Fruit fly (Drosophila melanogaster) whole organism, embryonic: ENCODE measurements around the gene CG34039.

Experiments
- ATbp ChIP-seq: fragments of 200-800 bp; sonication (Bioruptor generic); optimal IDR thresholded peaks from 2 replicates; lab custom pipeline; 2017; ENCODE audit warnings: missing biosample characterization, mild to moderate bottlenecking, missing genetic modification characterization, missing genetic modification reagents
- CG10209 ChIP-seq: fragments of 200-800 bp; sonication (Bioruptor generic); optimal IDR thresholded peaks from 3 replicates; lab custom pipeline; 2017; ENCODE audit warnings: missing biosample characterization, mild to moderate bottlenecking, missing genetic modification characterization, missing genetic modification reagents
- CG10979 ChIP-seq: fragments of 200-800 bp; sonication (Bioruptor generic); optimal IDR thresholded peaks from 2 replicates; lab custom pipeline; 2018; ENCODE audit warnings: missing biosample characterization, mild to moderate bottlenecking, missing genetic modification characterization, moderate library complexity
- CG12071 ChIP-seq: fragments of 200-800 bp; sonication (Bioruptor generic); optimal IDR thresholded peaks from 3 replicates; lab custom pipeline; 2018; ENCODE audit warnings: missing biosample characterization, mild to moderate bottlenecking, missing genetic modification characterization
- CG12104 ChIP-seq: fragments of 200-800 bp; sonication (Bioruptor generic); optimal IDR thresholded peaks from 3 replicates; lab custom pipeline; 2016; ENCODE audit warnings: missing biosample characterization, missing genetic modification characterization
- CG13775 ChIP-seq: fragments of 200-800 bp; sonication (Bioruptor generic); optimal IDR thresholded peaks from 3 replicates; lab custom pipeline; 2017; ENCODE audit warnings: missing biosample characterization, mild to moderate bottlenecking, missing genetic modification characterization
- CG15479 ChIP-seq: fragments of 200-800 bp; sonication (Bioruptor generic); optimal IDR thresholded peaks from 3 replicates; lab custom pipeline; 2019; ENCODE audit warnings: missing biosample characterization, mild to moderate bottlenecking, missing genetic modification characterization, moderate library complexity
- CG1602 ChIP-seq: fragments of 200-800 bp; sonication (Bioruptor generic); optimal IDR thresholded peaks from 3 replicates; lab custom pipeline; 2016; ENCODE audit warnings: missing biosample characterization, missing genetic modification characterization
- CG17328 ChIP-seq: fragments of 200-800 bp; sonication (Bioruptor generic); IDR thresholded peaks from 2 replicates; pipeline ENCODE4 v1.3.6; 2022; ENCODE audit warnings: missing biosample characterization, missing genetic modification characterization
- CG17385 ChIP-seq: fragments of 200-800 bp; sonication (Bioruptor generic); optimal IDR thresholded peaks from 3 replicates; lab custom pipeline; 2018; ENCODE audit warnings: missing biosample characterization, mild to moderate bottlenecking, missing genetic modification characterization
- CG17829 ChIP-seq: fragments of 200-800 bp; optimal IDR thresholded peaks from 2 replicates; lab custom pipeline; 2019; ENCODE audit warnings: missing biosample characterization, mild to moderate bottlenecking, missing genetic modification characterization, moderate library complexity
- CG4282 ChIP-seq: fragments of 200-800 bp; sonication (Bioruptor generic); optimal IDR thresholded peaks from 2 replicates; lab custom pipeline; 2016; ENCODE audit warnings: missing biosample characterization, missing genetic modification characterization
- CG4360 ChIP-seq: fragments of 200-800 bp; sonication (Bioruptor generic); IDR thresholded peaks from 2 replicates; pipeline ENCODE4 v1.3.6; 2022; ENCODE audit warnings: missing biosample characterization, missing genetic modification characterization
- CG5180 ChIP-seq: fragments of 200-800 bp; sonication (Bioruptor generic); optimal IDR thresholded peaks from 3 replicates; lab custom pipeline; 2017; ENCODE audit warnings: missing biosample characterization, missing genetic modification characterization, mild to moderate bottlenecking, moderate library complexity, missing genetic modification reagents
- CG6175 ChIP-seq: fragments of 200-800 bp; sonication (Bioruptor generic); IDR thresholded peaks from 3 replicates; pipeline ENCODE4 v1.3.6; 2022; ENCODE audit warnings: missing biosample characterization, missing genetic modification characterization
- CG6254 ChIP-seq: fragments of 200-800 bp; sonication (Bioruptor generic); optimal IDR thresholded peaks from 3 replicates; lab custom pipeline; 2017; ENCODE audit warnings: mild to moderate bottlenecking, missing biosample characterization, missing genetic modification reagents, missing genetic modification characterization
- CG6791 ChIP-seq: fragments of 200-800 bp; sonication (Bioruptor generic); IDR thresholded peaks from 3 replicates; pipeline ENCODE4 v1.3.6; 2022; ENCODE audit warnings: missing biosample characterization, missing genetic modification characterization; ENCODE audit not compliant: partially characterized antibody
- CG8089 ChIP-seq: fragments of 200-800 bp; sonication (Bioruptor generic); optimal IDR thresholded peaks from 3 replicates; lab custom pipeline; 2016; ENCODE audit warnings: missing biosample characterization, missing genetic modification characterization
- Deaf1 ChIP-seq: fragments of 200-800 bp; optimal IDR thresholded peaks from 3 replicates; lab custom pipeline; 2019; ENCODE audit warnings: missing biosample characterization, mild to moderate bottlenecking, missing genetic modification characterization, moderate library complexity
- Drgx ChIP-seq: fragments of 200-800 bp; sonication (Bioruptor generic); IDR thresholded peaks from 2 replicates; pipeline ENCODE4 v1.3.6; 2022; ENCODE audit warnings: missing biosample characterization, missing genetic modification characterization
- E2f2 ChIP-seq: fragments of 200-800 bp; sonication (Bioruptor generic); IDR thresholded peaks from 2 replicates; pipeline ENCODE4 v1.3.6; 2022; ENCODE audit warnings: missing biosample characterization, missing genetic modification characterization
- Ets97D ChIP-seq: fragments of 200-800 bp; sonication (Bioruptor generic); optimal IDR thresholded peaks from 3 replicates; lab custom pipeline; 2016; ENCODE audit warnings: missing biosample characterization, missing genetic modification characterization
- HmgZ ChIP-seq: fragments of 200-800 bp; sonication (Bioruptor generic); optimal IDR thresholded peaks from 2 replicates; lab custom pipeline; 2018; ENCODE audit warnings: missing biosample characterization, mild to moderate bottlenecking, missing genetic modification characterization
- Mad ChIP-seq: fragments of 200-800 bp; sonication (Bioruptor generic); optimal IDR thresholded peaks from 2 replicates; lab custom pipeline; 2016; ENCODE audit warnings: missing biosample characterization, missing genetic modification characterization
- NFAT ChIP-seq: fragments of 200-800 bp; sonication (Bioruptor generic); IDR thresholded peaks from 2 replicates; pipeline ENCODE4 v1.3.6; 2022; ENCODE audit warnings: missing biosample characterization, missing genetic modification characterization
- Ssrp ChIP-seq: fragments of 200-800 bp; sonication (Bioruptor generic); optimal IDR thresholded peaks from 2 replicates; lab custom pipeline; 2018; ENCODE audit warnings: missing biosample characterization, mild to moderate bottlenecking, missing genetic modification characterization, moderate library complexity
- Vsx1 ChIP-seq: fragments of 200-800 bp; sonication (Bioruptor generic); optimal IDR thresholded peaks from 2 replicates; lab custom pipeline; 2017; ENCODE audit warnings: missing biosample characterization, mild to moderate bottlenecking, missing genetic modification characterization, missing genetic modification reagents
- Xbp1 ChIP-seq: fragments of 200-800 bp; sonication (Bioruptor generic); optimal IDR thresholded peaks from 3 replicates; lab custom pipeline; 2016; ENCODE audit warnings: missing biosample characterization, mild to moderate bottlenecking, missing genetic modification characterization
- ato ChIP-seq: fragments of 200-800 bp; sonication (Bioruptor generic); IDR thresholded peaks from 2 replicates; pipeline ENCODE4 v1.3.6; 2022; ENCODE audit warnings: missing biosample characterization, missing genetic modification characterization; ENCODE audit not compliant: partially characterized antibody
- bsh ChIP-seq, 2 experiments: fragments of 200-800 bp; sonication (Bioruptor generic); optimal IDR thresholded peaks; 2 replicates each; lab custom pipeline; 2017 to 2018; ENCODE audit warnings: mild to moderate bottlenecking in 2 of 2, missing biosample characterization in 2 of 2, missing genetic modification characterization in 2 of 2, moderate library complexity in 1 of 2
- cas ChIP-seq: fragments of 200-800 bp; sonication (Bioruptor generic); IDR thresholded peaks from 2 replicates; pipeline ENCODE4 v1.3.6; 2022; ENCODE audit warnings: missing biosample characterization, missing genetic modification characterization
- chinmo ChIP-seq: fragments of 200-800 bp; sonication (Bioruptor generic); IDR thresholded peaks from 4 replicates; pipeline ENCODE4 v1.3.6; 2022; ENCODE audit warnings: missing biosample characterization, missing genetic modification characterization; ENCODE audit not compliant: partially characterized antibody
- crol ChIP-seq: fragments of 200-800 bp; sonication (Bioruptor generic); IDR thresholded peaks from 2 replicates; pipeline ENCODE4 v1.3.6; 2022; ENCODE audit warnings: missing biosample characterization, missing genetic modification characterization
- disco-r ChIP-seq: fragments of 200-800 bp; sonication (Bioruptor generic); optimal IDR thresholded peaks from 2 replicates; lab custom pipeline; 2016; ENCODE audit warnings: missing biosample characterization, missing genetic modification characterization
- dmrt99B ChIP-seq: fragments of 200-800 bp; sonication (Bioruptor generic); optimal IDR thresholded peaks from 2 replicates; lab custom pipeline; 2018; ENCODE audit warnings: missing biosample characterization, mild to moderate bottlenecking, missing genetic modification characterization, moderate library complexity
- grau ChIP-seq: fragments of 200-800 bp; optimal IDR thresholded peaks from 3 replicates; lab custom pipeline; 2019; ENCODE audit warnings: missing biosample characterization, mild to moderate bottlenecking, missing genetic modification characterization, moderate library complexity
- grn ChIP-seq: fragments of 200-800 bp; sonication (Bioruptor generic); optimal IDR thresholded peaks from 3 replicates; lab custom pipeline; 2017; ENCODE audit warnings: missing biosample characterization, missing genetic modification characterization
- lola ChIP-seq, 3 experiments: fragments of >200 bp in 2 of 3; fragments of 200-800 bp in 1 of 3; sonication (Bioruptor generic) in 1 of 3; optimal IDR thresholded peaks; 2 replicates each; lab custom pipeline; 2017 to 2019; ENCODE audit warnings: missing biosample characterization in 3 of 3, missing genetic modification characterization in 3 of 3, mild to moderate bottlenecking in 1 of 3, moderate library complexity in 1 of 3
- nom ChIP-seq: fragments of 200-800 bp; sonication (Bioruptor generic); optimal IDR thresholded peaks from 2 replicates; lab custom pipeline; 2017; ENCODE audit warnings: missing biosample characterization, missing genetic modification characterization, mild to moderate bottlenecking, moderate library complexity, missing genetic modification reagents
- phol ChIP-seq: fragments of 200-800 bp; sonication (Bioruptor generic); optimal IDR thresholded peaks from 3 replicates; lab custom pipeline; 2018; ENCODE audit warnings: missing biosample characterization, mild to moderate bottlenecking, missing genetic modification characterization, moderate library complexity
- sd ChIP-seq: fragments of 200-800 bp; sonication (Bioruptor generic); optimal IDR thresholded peaks from 3 replicates; lab custom pipeline; 2018; ENCODE audit warnings: missing biosample characterization, mild to moderate bottlenecking, missing genetic modification characterization, moderate library complexity
- sim ChIP-seq: fragments of 200-800 bp; sonication (Bioruptor generic); IDR thresholded peaks from 2 replicates; pipeline ENCODE4 v1.3.6; 2022; ENCODE audit warnings: missing biosample characterization, missing genetic modification characterization
- sisA ChIP-seq: fragments of 200-800 bp; sonication (Bioruptor generic); IDR thresholded peaks from 2 replicates; pipeline ENCODE4 v1.3.6; 2022; ENCODE audit warnings: missing biosample characterization, missing genetic modification characterization
- slou ChIP-seq: fragments of 200-800 bp; sonication (Bioruptor generic); optimal IDR thresholded peaks from 3 replicates; lab custom pipeline; 2016; ENCODE audit warnings: missing biosample characterization, missing genetic modification characterization
- sob ChIP-seq: fragments of 200-800 bp; sonication (Bioruptor generic); IDR thresholded peaks from 2 replicates; pipeline ENCODE4 v1.3.6; 2022; ENCODE audit warnings: missing biosample characterization, missing genetic modification characterization

The CG34039 gene

DNA sequence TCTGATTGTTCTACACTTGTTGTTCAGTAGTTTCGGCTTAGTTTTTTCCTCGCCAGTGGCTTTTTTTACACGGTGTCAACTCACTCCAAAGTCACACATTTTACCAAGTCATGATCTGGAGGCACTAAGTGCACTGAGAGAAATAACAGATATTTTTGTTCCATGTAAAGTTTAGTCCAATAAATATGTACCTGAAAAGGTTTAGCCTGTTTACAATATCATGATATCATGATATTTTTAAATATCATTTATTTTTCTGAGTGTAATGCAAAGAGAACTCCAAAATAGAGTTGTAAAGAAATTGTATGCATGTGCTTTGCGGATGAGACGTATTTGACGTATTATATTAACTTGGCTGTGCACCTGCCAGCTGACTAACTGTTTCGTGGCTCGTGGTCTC is 28.0 kb upstream of the CG34039 start (continued):
- TF ChIP-seq sob (GFP tag; lab: Robert Waterston, UW) (no peak), Xbp1 (peak; percentile 9), CG6254 (GFP tag; lab: Kevin White, UChicago) (peak; percentile 27), Deaf1 (no peak), dmrt99B (tag; lab: Kevin White, UChicago) (peak; percentile 44), disco-r (GFP tag; lab: Kevin White, UChicago) (no peak), lola (GFP tag; optimal IDR thresholded peaks at IDR 0.05; lab: Kevin White, UChicago) (peak in 1 of 3 experiments; percentile 46), E2f2 (GFP tag; lab: Robert Waterston, UW) (no peak), grn (GFP tag; lab: Kevin White, UChicago) (no peak), phol (tag; lab: Kevin White, UChicago) (peak; percentile 36), CG1602 (GFP tag; lab: Kevin White, UChicago) (peak; percentile 7), grau (tag; lab: Kevin White, UChicago) (peak; percentile 20), Ssrp (tag; lab: Kevin White, UChicago) (peak; percentile 19), CG13775 (GFP tag; lab: Kevin White, UChicago) (peak; percentile 3), cas (GFP tag; lab: Robert Waterston, UW) (no peak)

DNA sequence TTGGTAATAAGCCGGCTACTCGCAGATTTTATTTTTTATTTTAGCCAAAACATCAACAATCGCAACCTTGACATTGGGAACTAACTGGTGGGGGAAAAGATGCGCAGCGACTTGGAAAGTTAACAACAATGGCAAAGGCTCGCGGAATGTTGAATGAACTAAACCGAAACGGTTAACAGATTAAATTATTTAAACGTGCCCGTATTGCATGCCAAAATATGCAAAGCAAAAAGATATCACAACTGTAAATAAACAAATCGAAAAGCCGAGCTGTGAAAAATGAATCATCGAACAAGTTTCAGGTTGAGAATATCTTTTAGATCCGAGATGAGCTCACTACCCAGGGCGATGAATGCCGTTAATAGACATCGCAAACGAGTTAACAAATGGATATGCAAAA is 26.7 kb upstream of the CG34039 start:
- TF ChIP-seq sd: peak; percentile 62
- TF ChIP-seq CG6175 (GFP tag; lab: Robert Waterston, UW): no peak
- peak; percentile 80; the same call in 1 of the 4 replicates for TF ChIP-seq chinmo

dm6 chr3L:14534619-14535018 is 25.2 kb upstream of the CG34039 start:
- TF ChIP-seq Ssrp (tag; lab: Kevin White, UChicago) (no peak), nom (GFP tag; lab: Kevin White, UChicago) (peak; percentile 3), CG17328 (no peak), Ets97D (GFP tag; lab: Kevin White, UChicago) (no peak), Mad (GFP tag; lab: Kevin White, UChicago) (no peak), crol (GFP tag; lab: Robert Waterston, UW) (peak; percentile 37; the same call in 1 of the 2 replicates), bsh (GFP tag; optimal IDR thresholded peaks at IDR 0.05; lab: Kevin White, UChicago) (peak in 1 of 2 experiments; percentile 54), CG10979 (tag; lab: Kevin White, UChicago) (no peak), sim (GFP tag; lab: Robert Waterston, UW) (no peak), Drgx (GFP tag; lab: Robert Waterston, UW) (peak; percentile 77), CG8089 (GFP tag; lab: Kevin White, UChicago) (no peak), CG12104 (GFP tag; lab: Kevin White, UChicago) (no peak), CG4360 (GFP tag; lab: Robert Waterston, UW) (0 out of 2 replicates have a peak, but pooled peaks have one; percentile 20)

DNA sequence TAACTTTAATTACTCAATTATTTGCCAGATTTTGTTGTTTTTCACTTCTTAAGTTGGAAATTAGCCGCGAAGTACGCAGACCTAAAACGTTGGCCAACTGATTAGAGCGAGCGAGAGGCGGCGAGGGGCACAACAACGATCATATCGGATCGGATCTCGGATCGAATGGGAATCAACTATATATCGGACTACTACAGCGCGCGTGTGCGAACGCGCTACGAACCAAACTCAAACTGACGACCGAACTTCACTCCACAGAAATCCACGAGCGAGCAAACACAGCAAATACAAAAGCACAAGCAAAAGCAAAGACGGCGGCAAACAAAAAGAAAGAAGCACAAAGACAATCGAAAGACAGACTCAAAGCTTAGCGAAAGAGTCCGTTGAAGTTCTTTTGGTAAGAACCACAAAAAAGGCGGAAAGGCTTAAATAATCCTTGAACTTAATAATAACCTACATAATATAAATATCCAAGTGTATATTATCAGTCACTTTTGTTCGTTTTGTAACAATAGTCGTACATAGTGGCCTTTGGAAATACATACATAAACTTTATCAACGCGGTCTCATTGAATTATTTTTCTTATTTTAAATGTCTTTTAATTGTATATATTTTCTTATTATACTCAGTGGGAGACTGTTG is 23.6 kb upstream of the CG34039 start, which contains the start of the genes bbg and CG43246:
bbg (minus strand) TSS at position 235 of the 643 bp plus-strand sequence.
CG43246 (plus strand) TSS at position 593 of the 643 bp plus-strand sequence.
- peak; percentile 68 for TF ChIP-seq ATbp (GFP tag; lab: Kevin White, UChicago)
- peak; percentile 6 for TF ChIP-seq HmgZ
- TF ChIP-seq CG6791 (GFP tag; lab: Robert Waterston, UW): peak; percentile 58; the same call in 1 of the 3 replicates
- no peak for TF ChIP-seq CG15479 (GFP tag; lab: Kevin White, UChicago)
- no peak for TF ChIP-seq CG12071
- TF ChIP-seq CG17829: no peak
- peak; percentile 40; the same call in 1 of the 2 replicates for TF ChIP-seq ato
- TF ChIP-seq CG17385 (GFP tag; lab: Kevin White, UChicago): peak; percentile 2
- TF ChIP-seq slou (GFP tag; lab: Kevin White, UChicago): no peak
- no peak for TF ChIP-seq CG10209 (GFP tag; lab: Kevin White, UChicago)
- TF ChIP-seq NFAT: 0 out of 2 replicates have a peak, but pooled peaks have one; percentile 40
- TF ChIP-seq sisA: no peak
- peak; percentile 96 for TF ChIP-seq CG5180 (GFP tag; lab: Kevin White, UChicago)
- peak; percentile 39 for TF ChIP-seq Vsx1 (GFP tag; lab: Kevin White, UChicago)
- TF ChIP-seq CG4282 (GFP tag; lab: Kevin White, UChicago): no peak
